Fruit fly (Drosophila melanogaster): ENCODE results near the gene CG33494.

The CG33494 gene

DNA sequence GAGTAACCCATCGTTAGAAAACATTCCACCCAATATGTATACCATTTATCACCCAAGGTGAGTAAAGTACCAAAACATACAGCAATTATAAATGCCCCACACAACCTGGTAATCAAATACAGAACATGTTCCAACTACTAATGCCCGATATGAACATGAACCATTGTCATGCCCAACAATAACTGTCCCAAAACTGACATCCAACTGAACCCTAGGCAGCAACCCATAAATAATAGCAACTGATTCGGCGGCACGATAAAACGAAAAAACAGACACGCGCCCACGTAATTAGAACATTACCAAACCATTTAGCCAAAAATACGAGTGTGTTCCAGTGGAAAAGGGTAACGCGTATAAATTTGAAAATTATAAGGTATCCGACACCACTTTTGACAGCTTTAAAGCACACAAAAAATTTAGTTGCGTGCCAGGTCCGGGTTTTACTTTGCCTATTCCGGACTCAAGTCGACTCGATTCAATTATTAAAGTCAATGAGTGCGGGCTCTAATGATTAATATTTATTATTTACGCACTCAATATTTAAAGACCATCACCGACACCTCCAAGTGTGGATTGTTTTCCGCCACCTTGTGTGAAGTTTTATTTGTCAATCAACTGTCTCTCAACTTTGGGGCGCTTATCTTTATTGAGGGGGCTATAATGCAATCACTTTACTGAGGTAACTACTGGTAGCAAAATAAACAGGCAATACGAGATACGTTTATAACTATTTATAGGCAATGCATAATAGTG is 48.8 kb upstream of the CG33494 start (continued):
- TF ChIP-seq Scr (GFP tag; IDR thresholded peaks at IDR 0.05; ENCODE audit: partially characterized antibody) (no peak), btn (GFP tag; optimal IDR thresholded peaks at IDR 0.05) (no peak), corto (GFP tag; optimal IDR thresholded peaks at IDR 0.05) (no peak), jumu (GFP tag; optimal IDR thresholded peaks at IDR 0.05) (no peak), D (optimal IDR thresholded peaks at IDR 0.05) (no peak), D (GFP tag; optimal IDR thresholded peaks at IDR 0.05) (peak; percentile 12), CoRest (tag; optimal IDR thresholded peaks at IDR 0.05) (peak; percentile 26), CG4617 (GFP tag; optimal IDR thresholded peaks at IDR 0.05; ENCODE audit: borderline replicate concordance) (no peak), Poxn (GFP tag; IDR thresholded peaks at IDR 0.05) (no peak), CG1832 (GFP tag; optimal IDR thresholded peaks at IDR 0.05) (no peak), CG14667 (GFP tag; IDR thresholded peaks at IDR 0.05) (no peak), chm (GFP tag; IDR thresholded peaks at IDR 0.05) (no peak), emc (GFP tag; optimal IDR thresholded peaks at IDR 0.05) (no peak), CG5180 (GFP tag; optimal IDR thresholded peaks at IDR 0.05) (no peak), dmrt99B (tag; optimal IDR thresholded peaks at IDR 0.05) (peak; percentile 30), Awh (GFP tag; IDR thresholded peaks at IDR 0.05) (no peak), Dip3 (GFP tag; optimal IDR thresholded peaks at IDR 0.05) (no peak), CG12744 (GFP tag; optimal IDR thresholded peaks at IDR 0.05) (no peak), lab (GFP tag; optimal IDR thresholded peaks at IDR 0.05) (peak; percentile 37), slou (GFP tag; optimal IDR thresholded peaks at IDR 0.05) (no peak), ham (GFP tag; IDR thresholded peaks at IDR 0.05) (no peak), kay (GFP tag; optimal IDR thresholded peaks at IDR 0.05) (no peak), CG4730 (GFP tag; IDR thresholded peaks at IDR 0.05) (no peak), esg (GFP tag; conservative IDR thresholded peaks at IDR 0.05) (no peak), CG3281 (GFP tag; optimal IDR thresholded peaks at IDR 0.05) (peak; percentile 19), ems (GFP tag; optimal IDR thresholded peaks at IDR 0.05) (no peak), CG6654 (GFP tag; optimal IDR thresholded peaks at IDR 0.05) (no peak), NC2α (GFP tag; optimal IDR thresholded peaks at IDR 0.05) (no peak), ab (GFP tag; optimal IDR thresholded peaks at IDR 0.05) (no peak), CG31224 (GFP tag; IDR thresholded peaks at IDR 0.05) (no peak), run (tag; optimal IDR thresholded peaks at IDR 0.05) (no peak), CG8359 (GFP tag; optimal IDR thresholded peaks at IDR 0.05; ENCODE audit: borderline replicate concordance) (no peak), Antp (GFP tag; optimal IDR thresholded peaks at IDR 0.05) (no peak), CG15601 (tag; optimal IDR thresholded peaks at IDR 0.05) (peak; percentile 24), CG3838 (GFP tag; optimal IDR thresholded peaks at IDR 0.05) (no peak), sr (GFP tag; IDR thresholded peaks at IDR 0.05) (no peak), pho (GFP tag; optimal IDR thresholded peaks at IDR 0.05) (no peak), kni (GFP tag; optimal IDR thresholded peaks at IDR 0.05) (peak; percentile 71), CG18262 (tag; optimal IDR thresholded peaks at IDR 0.05) (peak; percentile 6), CG10654 (GFP tag; optimal IDR thresholded peaks at IDR 0.05) (no peak), Sox102F (GFP tag; optimal IDR thresholded peaks at IDR 0.05) (no peak), CG30431 (GFP tag; optimal IDR thresholded peaks at IDR 0.05) (no peak), CG11723 (GFP tag; optimal IDR thresholded peaks at IDR 0.05) (no peak), aop (GFP tag; IDR thresholded peaks at IDR 0.05) (no peak), CG3847 (GFP tag; IDR thresholded peaks at IDR 0.05) (no peak), CG12071 (GFP tag; optimal IDR thresholded peaks at IDR 0.05) (peak; percentile 31), Ssrp (tag; optimal IDR thresholded peaks at IDR 0.05) (no peak), CG1792 (GFP tag; optimal IDR thresholded peaks at IDR 0.05) (no peak), ap (GFP tag; IDR thresholded peaks at IDR 0.05) (no peak), TFAM (GFP tag; optimal IDR thresholded peaks at IDR 0.05) (no peak), CG16813 (GFP tag; IDR thresholded peaks at IDR 0.05; ENCODE audit: partially characterized antibody) (no peak)
